Worm (Caenorhabditis elegans) whole organism, mixed stage, embryonic: Measurements from ENCODE around the gene lpr-2.
A peak's percentile ranks its signal among the peaks of the same experiment; 100 is the strongest.

ENCODE experiments used
- M03D4.4 ChIP-seq: sonication (generic microtip); optimal IDR thresholded peaks from 2 replicates; lab custom pipeline; 2017; ENCODE audit warnings: mild to moderate bottlenecking, missing genetic modification characterization, missing compliant biosample characterization
- blmp-1 ChIP-seq: fragments of 150-350 bp; optimal IDR thresholded peaks from 2 replicates; lab custom pipeline; 2014; ENCODE audit warnings: missing biosample characterization, missing genetic modification characterization
- ceh-39 ChIP-seq: fragments of 150-350 bp; optimal IDR thresholded peaks from 2 replicates; lab custom pipeline; 2014; ENCODE audit warnings: missing biosample characterization, missing genetic modification characterization
- ces-1 ChIP-seq: fragments of 150-350 bp; optimal IDR thresholded peaks from 2 replicates; lab custom pipeline; 2014; ENCODE audit warnings: missing biosample characterization, missing genetic modification reagents, missing genetic modification characterization
- drap-1 ChIP-seq: fragments of 200-800 bp; sonication (Bioruptor generic); optimal IDR thresholded peaks from 3 replicates; lab custom pipeline; 2018; ENCODE audit warnings: mild to moderate bottlenecking, missing genetic modification characterization, missing compliant biosample characterization
- elt-1 ChIP-seq: sonication (generic microtip); optimal IDR thresholded peaks from 2 replicates; lab custom pipeline; 2017; ENCODE audit warnings: missing genetic modification characterization, mild to moderate bottlenecking, missing compliant biosample characterization, antibody characterized with exemption, moderate library complexity, borderline replicate concordance; ENCODE audit not compliant: insufficient read depth
- elt-3 ChIP-seq: fragments of 150-350 bp; optimal IDR thresholded peaks from 2 replicates; lab custom pipeline; 2014; ENCODE audit warnings: missing biosample characterization, missing genetic modification characterization
- hlh-1 ChIP-seq: fragments of 150-350 bp; optimal IDR thresholded peaks from 2 replicates; lab custom pipeline; 2014; ENCODE audit warnings: missing biosample characterization, missing genetic modification reagents, missing genetic modification characterization
- lin-32 ChIP-seq: fragments of 200-800 bp; sonication (Bioruptor generic); optimal IDR thresholded peaks from 2 replicates; lab custom pipeline; 2018; ENCODE audit warnings: mild to moderate bottlenecking, missing genetic modification characterization, missing compliant biosample characterization
- lsy-2 ChIP-seq: fragments of 150-350 bp; optimal IDR thresholded peaks from 2 replicates; lab custom pipeline; 2014; ENCODE audit warnings: missing biosample characterization, missing genetic modification characterization
- mep-1 ChIP-seq: fragments of 150-350 bp; optimal IDR thresholded peaks from 2 replicates; lab custom pipeline; 2017; ENCODE audit warnings: missing biosample characterization, missing genetic modification reagents, missing genetic modification characterization, inconsistent platforms
- nhr-12 ChIP-seq: fragments of 150-350 bp; optimal IDR thresholded peaks from 2 replicates; lab custom pipeline; 2014; ENCODE audit warnings: missing biosample characterization, missing genetic modification characterization
- nhr-2 ChIP-seq: fragments of 150-350 bp; optimal IDR thresholded peaks from 2 replicates; lab custom pipeline; 2014; ENCODE audit warnings: missing biosample characterization, missing genetic modification characterization
- nhr-237 ChIP-seq: fragments of 150-350 bp; optimal IDR thresholded peaks from 2 replicates; lab custom pipeline; 2014; ENCODE audit warnings: missing biosample characterization, missing genetic modification characterization
- nhr-28 ChIP-seq: fragments of 150-350 bp; optimal IDR thresholded peaks from 2 replicates; lab custom pipeline; 2014; ENCODE audit warnings: missing biosample characterization, missing genetic modification characterization
- nhr-76 ChIP-seq: sonication (generic microtip); optimal IDR thresholded peaks from 2 replicates; lab custom pipeline; 2017; ENCODE audit warnings: missing biosample characterization, missing genetic modification characterization
- pha-4 ChIP-seq: fragments of 150-350 bp; optimal IDR thresholded peaks from 2 replicates; lab custom pipeline; 2018; ENCODE audit warnings: missing biosample characterization, missing genetic modification reagents, missing genetic modification characterization
- sem-2 ChIP-seq: fragments of 200-800 bp; sonication (Bioruptor generic); optimal IDR thresholded peaks from 2 replicates; lab custom pipeline; 2018; ENCODE audit warnings: mild to moderate bottlenecking, missing genetic modification characterization, missing compliant biosample characterization
- sptf-1 ChIP-seq: sonication (generic microtip); optimal IDR thresholded peaks from 2 replicates; lab custom pipeline; 2017; ENCODE audit warnings: mild to moderate bottlenecking, missing genetic modification characterization, moderate library complexity, missing compliant biosample characterization
- tbx-8 ChIP-seq: fragments of 200-800 bp; sonication (Bioruptor generic); optimal IDR thresholded peaks from 2 replicates; lab custom pipeline; 2018; ENCODE audit warnings: mild to moderate bottlenecking, missing genetic modification characterization, moderate library complexity, missing compliant biosample characterization
- unc-120 ChIP-seq: sonication (generic microtip); optimal IDR thresholded peaks from 2 replicates; lab custom pipeline; 2017; ENCODE audit warnings: missing genetic modification characterization, missing compliant biosample characterization; ENCODE audit not compliant: poor library complexity, severe bottlenecking
- unc-39 ChIP-seq: fragments of 150-350 bp; optimal IDR thresholded peaks from 2 replicates; lab custom pipeline; 2014; ENCODE audit warnings: missing biosample characterization, missing genetic modification characterization
- unc-62 ChIP-seq: fragments of 150-350 bp; optimal IDR thresholded peaks from 2 replicates; lab custom pipeline; 2014; ENCODE audit warnings: missing biosample characterization, missing genetic modification reagents, missing genetic modification characterization
- ztf-11 ChIP-seq: fragments of 150-350 bp; optimal IDR thresholded peaks from 2 replicates; lab custom pipeline; 2014; ENCODE audit warnings: missing biosample characterization, missing genetic modification characterization

The lpr-2 gene

ce11 chrIV:11796818-11797217 is 17.8 kb downstream of the lpr-2 start:
- TF ChIP-seq nhr-237 = no peak
- peak; percentile 60 for TF ChIP-seq ces-1 (GFP tag; lab: Kevin White, UChicago)

DNA sequence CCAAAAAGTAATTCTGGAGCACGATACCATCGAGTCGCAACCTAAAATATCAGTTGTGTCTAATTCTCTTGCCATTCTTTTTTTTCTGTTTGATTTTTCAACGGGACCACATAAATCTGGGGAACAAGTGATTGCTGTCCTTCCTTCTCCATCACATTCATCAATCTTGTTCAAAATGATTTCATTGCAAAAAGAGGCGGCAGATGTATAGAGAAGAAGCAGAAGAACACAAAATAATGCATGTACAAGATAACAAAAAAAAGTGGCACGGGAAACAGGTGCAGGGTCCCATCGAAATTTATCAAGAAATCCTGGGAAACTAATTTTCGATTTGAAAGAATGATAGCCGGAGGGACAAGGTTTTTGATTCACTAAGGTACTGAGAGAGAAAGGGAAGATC is 20.2 kb downstream of the lpr-2 start:
- TF ChIP-seq unc-62 (GFP tag; lab: Kevin White, UChicago) (peak; percentile 58), drap-1 (GFP tag; lab: Kevin White, UChicago) (no peak), nhr-12 (tag; lab: Kevin White, UChicago) (no peak), tbx-8 (GFP tag; lab: Kevin White, UChicago) (no peak), sptf-1 (tag; lab: Kevin White, UChicago) (no peak), lsy-2 (tag; lab: Kevin White, UChicago) (no peak), mep-1 (tag; lab: Kevin White, UChicago) (no peak)
- TF ChIP-seq, all 35 proteins: peak for 1

- TF ChIP-seq nhr-12 (tag; lab: Kevin White, UChicago) = no peak
- TF ChIP-seq nhr-28 (tag; lab: Kevin White, UChicago) = no peak
- no peak for TF ChIP-seq blmp-1 (tag; lab: Kevin White, UChicago)
- TF ChIP-seq nhr-237 = no peak
- no peak for TF ChIP-seq elt-1 (tag; lab: Kevin White, UChicago)
- no peak for TF ChIP-seq nhr-76 (tag; lab: Kevin White, UChicago)
These were observed 22.1 kb downstream of the lpr-2 start, which contains the start of gene dyf-18 for ce11 chrIV:11801078-11801477. Gene dyf-18, minus strand, starts transcription at chrIV:11801178.

- TF ChIP-seq elt-3 (tag; lab: Kevin White, UChicago) = no peak
- TF ChIP-seq M03D4.4 = no peak
- no peak for TF ChIP-seq lsy-2 (tag; lab: Kevin White, UChicago)
- TF ChIP-seq unc-62 (GFP tag; lab: Kevin White, UChicago) = no peak
- TF ChIP-seq elt-1 (tag; lab: Kevin White, UChicago) = no peak
- no peak for TF ChIP-seq nhr-2
- no peak for TF ChIP-seq sem-2 (GFP tag; lab: Kevin White, UChicago)
- no peak for TF ChIP-seq lin-32 (GFP tag; lab: Kevin White, UChicago)
- TF ChIP-seq blmp-1 (tag; lab: Kevin White, UChicago) = no peak
- TF ChIP-seq sptf-1 (tag; lab: Kevin White, UChicago) = no peak
- TF ChIP-seq drap-1 (GFP tag; lab: Kevin White, UChicago) = no peak
These were observed 24.0 kb downstream of the lpr-2 start, which contains the start of gene H01G02.4 for ce11 chrIV:11803044-11803443. Gene H01G02.4, minus strand, starts transcription at chrIV:11803144.

DNA sequence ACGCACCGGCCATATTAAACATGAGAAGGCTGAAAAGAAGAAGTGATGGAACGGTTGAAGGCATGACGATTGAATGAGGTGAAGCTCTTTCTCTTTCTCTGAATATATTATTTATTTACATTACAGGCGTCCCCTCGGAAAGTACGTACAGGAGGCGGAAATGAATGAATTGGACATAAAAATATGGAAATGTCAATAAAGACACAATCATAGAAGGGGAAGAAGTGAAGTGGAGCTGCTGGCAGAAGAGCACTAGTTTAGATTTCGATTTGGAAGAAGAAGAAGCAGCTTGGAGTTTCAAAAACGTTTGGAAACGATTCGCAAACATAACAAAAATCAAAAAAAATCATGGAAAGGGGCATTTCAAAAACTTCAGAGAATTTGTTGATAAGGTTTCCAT is 25.0 kb downstream of the lpr-2 start, which contains the start of gene H01G02.1:
TSS of gene H01G02.1 (minus strand) at position 101 of the 400 bp plus-strand sequence.
- TF ChIP-seq sem-2 (GFP tag; lab: Kevin White, UChicago) = no peak
- TF ChIP-seq unc-39 (tag; lab: Kevin White, UChicago) = no peak
- no peak for TF ChIP-seq mep-1 (tag; lab: Kevin White, UChicago)
- no peak for TF ChIP-seq M03D4.4
- no peak for TF ChIP-seq hlh-1
- no peak for TF ChIP-seq elt-3 (tag; lab: Kevin White, UChicago)
- TF ChIP-seq sptf-1 (tag; lab: Kevin White, UChicago) = no peak
- TF ChIP-seq ceh-39 (tag; lab: Kevin White, UChicago) = no peak
- TF ChIP-seq ces-1 (GFP tag; lab: Kevin White, UChicago) = no peak
- TF ChIP-seq pha-4 (tag; lab: Kevin White, UChicago) = no peak
- TF ChIP-seq nhr-12 (tag; lab: Kevin White, UChicago) = no peak
- no peak for TF ChIP-seq ztf-11 (tag; lab: Kevin White, UChicago)
- TF ChIP-seq nhr-28 (tag; lab: Kevin White, UChicago) = no peak
- no peak for TF ChIP-seq blmp-1 (tag; lab: Kevin White, UChicago)
- TF ChIP-seq, all 35 proteins: peak for 0

- TF ChIP-seq nhr-2 (no peak), ztf-11 (tag; lab: Kevin White, UChicago) (no peak), nhr-76 (tag; lab: Kevin White, UChicago) (no peak), unc-120 (no peak), elt-3 (tag; lab: Kevin White, UChicago) (peak; percentile 40), unc-62 (GFP tag; lab: Kevin White, UChicago) (no peak)
These were observed 30.0 kb downstream of the lpr-2 start for ce11 chrIV:11809047-11809446.

ce11 chrIV:11809708-11810114 is 30.7 kb downstream of the lpr-2 start:
- TF ChIP-seq ces-1 (GFP tag; lab: Kevin White, UChicago) = peak; percentile 61
- peak; percentile 42 for TF ChIP-seq unc-62 (GFP tag; lab: Kevin White, UChicago)
- TF ChIP-seq unc-120 = peak; percentile 77
- peak; percentile 29 for TF ChIP-seq nhr-237
- no peak for TF ChIP-seq elt-1 (tag; lab: Kevin White, UChicago)
- TF ChIP-seq lsy-2 (tag; lab: Kevin White, UChicago) = no peak
- peak; percentile 31 for TF ChIP-seq mep-1 (tag; lab: Kevin White, UChicago)
